Worm (Caenorhabditis elegans) whole organism, late embryonic: ENCODE data around the gene C18A3.3.

Experiments
- T23F11.4 ChIP-seq: fragments of 200-800 bp; sonication (Bioruptor generic); optimal IDR thresholded peaks from 2 replicates; lab custom pipeline; 2018; ENCODE audit warnings: mild to moderate bottlenecking, missing genetic modification characterization, missing compliant biosample characterization
- ama-1 ChIP-seq: fragments of 150-350 bp; optimal IDR thresholded peaks from 2 replicates; lab custom pipeline; 2014
- ceh-31 ChIP-seq: sonication (generic microtip); optimal IDR thresholded peaks from 2 replicates; lab custom pipeline; 2016; ENCODE audit warnings: missing genetic modification characterization, missing compliant biosample characterization
- nhr-11 ChIP-seq: fragments of 150-350 bp; optimal IDR thresholded peaks from 2 replicates; lab custom pipeline; 2014; ENCODE audit warnings: missing biosample characterization, missing genetic modification characterization
- pha-2 ChIP-seq: sonication (generic microtip); optimal IDR thresholded peaks from 2 replicates; lab custom pipeline; 2017; ENCODE audit warnings: mild to moderate bottlenecking, missing genetic modification characterization, missing compliant biosample characterization
- pha-4 ChIP-seq: fragments of 150-350 bp; optimal IDR thresholded peaks from 2 replicates; lab custom pipeline; 2018; ENCODE audit warnings: missing biosample characterization, missing genetic modification reagents, missing genetic modification characterization
- ref-2 ChIP-seq: sonication (generic microtip); optimal IDR thresholded peaks from 2 replicates; lab custom pipeline; 2016; ENCODE audit warnings: missing genetic modification characterization, missing compliant biosample characterization
- ttx-3 ChIP-seq: sonication (generic microtip); optimal IDR thresholded peaks from 2 replicates; lab custom pipeline; 2016; ENCODE audit warnings: missing genetic modification reagents, missing genetic modification characterization, missing compliant biosample characterization
- unc-42 ChIP-seq: sonication (generic microtip); optimal IDR thresholded peaks from 2 replicates; lab custom pipeline; 2016; ENCODE audit warnings: missing genotype, missing genetic modification characterization, missing compliant biosample characterization
- unc-86 ChIP-seq: sonication (generic microtip); optimal IDR thresholded peaks from 2 replicates; lab custom pipeline; 2016; ENCODE audit warnings: missing genetic modification characterization, missing compliant biosample characterization

DNA sequence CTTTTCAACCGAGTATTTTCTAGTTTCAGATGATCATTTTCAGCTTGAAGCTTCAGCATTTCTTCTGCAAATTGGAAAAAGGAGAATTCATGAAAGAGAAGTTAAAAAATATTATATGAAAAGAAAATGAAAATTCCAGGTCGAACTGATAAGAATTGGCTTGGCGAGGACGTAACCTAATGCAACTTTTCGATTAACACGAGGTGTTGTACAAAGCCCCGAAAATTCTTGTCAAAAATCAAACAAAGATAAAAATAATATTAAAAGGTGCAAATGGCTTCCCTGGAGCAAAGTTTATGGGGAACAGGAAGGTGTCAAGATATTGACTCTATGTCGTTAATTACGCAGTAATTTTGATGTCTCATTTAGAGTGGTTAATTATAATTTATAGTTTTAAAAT, 28.2 kb downstream of the C18A3.3 start:
- no peak for TF ChIP-seq unc-42
- no peak for TF ChIP-seq pha-2
- no peak for TF ChIP-seq T23F11.4 (GFP tag; lab: Kevin White, UChicago)
- no peak for TF ChIP-seq ttx-3
- TF ChIP-seq ceh-31 (tag; lab: Kevin White, UChicago): no peak
- TF ChIP-seq nhr-11: no peak
- no peak for TF ChIP-seq pha-4 (tag; lab: Kevin White, UChicago)
- no peak for TF ChIP-seq ama-1 (lab: Kevin White, UChicago)
- no peak for TF ChIP-seq unc-86
- TF ChIP-seq ref-2 (tag; lab: Kevin White, UChicago): no peak
